Worm (Caenorhabditis elegans): Measurements from ENCODE around the gene C45B11.5.

The C45B11.5 gene

ce11 chrV:11083691-11084090 is 42.1 kb downstream of the C45B11.5 start:
- TF ChIP-seq hmg-11 (tag; optimal IDR thresholded peaks at IDR 0.05) (peak; percentile 21), lin-39 (tag; optimal IDR thresholded peaks at IDR 0.05) (peak; percentile 71), mdl-1 (tag; optimal IDR thresholded peaks at IDR 0.05) (peak; percentile 57), R02D3.7 (tag; optimal IDR thresholded peaks at IDR 0.05) (no peak), nfya-1 (tag; optimal IDR thresholded peaks at IDR 0.05; ENCODE audit: insufficient read depth) (peak; percentile 73)

- TF ChIP-seq pqm-1 (tag; optimal IDR thresholded peaks at IDR 0.05) (peak; percentile 35), R02D3.7 (tag; optimal IDR thresholded peaks at IDR 0.05) (no peak), elt-2 (tag; optimal IDR thresholded peaks at IDR 0.05) (peak; percentile 85)
These were observed 45.5 kb downstream of the C45B11.5 start for ce11 chrV:11087119-11087518.

- peak; percentile 3 for TF ChIP-seq nhr-25 (tag; optimal IDR thresholded peaks at IDR 0.05)
- TF ChIP-seq nhr-43 (tag; optimal IDR thresholded peaks at IDR 0.05; ENCODE audit: poor library complexity, severe bottlenecking): no peak
- TF ChIP-seq mdl-1 (tag; optimal IDR thresholded peaks at IDR 0.05): no peak
- no peak for TF ChIP-seq daf-12 (tag; optimal IDR thresholded peaks at IDR 0.05)
- TF ChIP-seq fkh-10 (GFP tag; optimal IDR thresholded peaks at IDR 0.05): no peak
These were observed 46.0 kb downstream of the C45B11.5 start, which contains the start of gene Y42A5A.1 for ce11 chrV:11087519-11087998. Gene Y42A5A.1 (plus strand): TSS chrV:11087948.
